Fruit fly (Drosophila melanogaster): Measurements from ENCODE around the gene CG8209.

The CG8209 gene

dm6 chr3L:7952978-7953377 is 23.2 kb upstream of the CG8209 start:
- no peak for TF ChIP-seq CG17801 (GFP tag; optimal IDR thresholded peaks at IDR 0.05; ENCODE audit: partially characterized antibody)

dm6 chr3L:7953728-7954127 is 22.5 kb upstream of the CG8209 start:
- no peak for TF ChIP-seq CG17801 (GFP tag; optimal IDR thresholded peaks at IDR 0.05; ENCODE audit: partially characterized antibody)

- TF ChIP-seq CG17801 (GFP tag; optimal IDR thresholded peaks at IDR 0.05; ENCODE audit: partially characterized antibody): no peak
Observed at dm6 chr3L:7954967-7955366, 21.2 kb upstream of the CG8209 start.

DNA sequence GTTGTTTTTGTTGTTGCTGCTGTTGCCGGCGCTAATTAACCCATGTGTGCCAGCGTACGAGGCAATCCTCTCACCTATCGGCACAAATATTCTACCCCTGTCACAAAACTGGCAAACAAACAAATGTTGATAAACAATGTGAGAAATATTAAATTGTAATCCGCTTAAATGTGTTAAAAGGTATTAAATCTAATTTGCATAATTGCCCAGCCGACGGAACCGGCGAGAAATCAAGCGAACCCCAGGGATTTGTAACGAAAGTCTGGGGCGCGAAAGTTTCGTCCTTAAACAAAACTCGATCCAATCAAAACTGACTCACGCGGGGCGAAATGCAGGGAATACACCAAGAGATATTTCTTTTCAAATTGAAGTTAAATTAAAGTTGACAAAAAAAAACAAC is 19.5 kb upstream of the CG8209 start:
- no peak for TF ChIP-seq CG17801 (GFP tag; optimal IDR thresholded peaks at IDR 0.05; ENCODE audit: partially characterized antibody)

- TF ChIP-seq CG17801 (GFP tag; optimal IDR thresholded peaks at IDR 0.05; ENCODE audit: partially characterized antibody): no peak
Observed at dm6 chr3L:7958083-7958482, 18.1 kb upstream of the CG8209 start.

- no peak for TF ChIP-seq CG17801 (GFP tag; optimal IDR thresholded peaks at IDR 0.05; ENCODE audit: partially characterized antibody)
Observed at dm6 chr3L:7958590-7959180, 17.5 kb upstream of the CG8209 start.

DNA sequence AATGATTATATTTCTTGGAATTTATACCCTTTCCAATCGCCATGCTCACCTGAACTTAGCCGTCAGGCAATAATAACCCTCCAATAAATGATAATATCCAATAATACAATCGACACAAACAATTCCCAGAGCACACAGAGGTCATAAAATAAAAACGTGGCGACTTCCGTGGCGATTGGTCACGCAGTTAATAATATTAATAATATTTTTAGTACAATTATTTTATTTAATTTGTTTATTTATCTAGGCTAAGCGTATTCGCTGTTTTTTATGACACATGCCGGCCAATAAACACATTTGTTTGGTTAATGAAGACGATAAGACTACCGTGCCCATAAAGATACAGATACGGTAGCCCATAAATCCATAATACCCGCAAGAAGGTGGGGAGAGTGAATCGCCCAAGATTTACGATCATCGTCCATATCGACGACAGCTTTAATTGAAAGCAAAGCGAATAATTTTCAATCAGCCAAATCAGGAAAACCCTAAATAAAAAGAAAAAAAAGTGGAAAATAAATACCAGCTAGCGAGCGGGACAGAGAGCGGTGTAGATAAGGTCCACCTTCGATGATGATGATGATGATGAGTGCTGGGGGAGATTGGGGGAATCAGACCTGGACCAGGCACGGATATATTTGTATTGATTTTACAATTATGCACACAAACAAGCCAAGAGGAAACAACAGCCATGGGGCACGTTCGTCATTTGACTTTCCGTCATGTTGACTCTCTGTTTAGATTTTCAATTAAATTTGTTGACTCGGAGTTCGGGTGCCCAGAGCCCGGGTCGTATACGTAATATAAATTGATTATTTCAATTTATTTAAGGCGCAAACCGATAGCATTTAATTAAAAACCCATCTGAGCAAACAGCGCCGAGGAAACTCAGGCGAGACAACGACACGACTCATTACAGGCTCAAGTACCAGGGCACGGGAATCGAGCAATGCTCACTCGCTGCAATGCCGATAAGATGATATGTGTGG is 15.2 kb upstream of the CG8209 start:
- TF ChIP-seq CG17801 (GFP tag; optimal IDR thresholded peaks at IDR 0.05; ENCODE audit: partially characterized antibody): peak; percentile 62

DNA sequence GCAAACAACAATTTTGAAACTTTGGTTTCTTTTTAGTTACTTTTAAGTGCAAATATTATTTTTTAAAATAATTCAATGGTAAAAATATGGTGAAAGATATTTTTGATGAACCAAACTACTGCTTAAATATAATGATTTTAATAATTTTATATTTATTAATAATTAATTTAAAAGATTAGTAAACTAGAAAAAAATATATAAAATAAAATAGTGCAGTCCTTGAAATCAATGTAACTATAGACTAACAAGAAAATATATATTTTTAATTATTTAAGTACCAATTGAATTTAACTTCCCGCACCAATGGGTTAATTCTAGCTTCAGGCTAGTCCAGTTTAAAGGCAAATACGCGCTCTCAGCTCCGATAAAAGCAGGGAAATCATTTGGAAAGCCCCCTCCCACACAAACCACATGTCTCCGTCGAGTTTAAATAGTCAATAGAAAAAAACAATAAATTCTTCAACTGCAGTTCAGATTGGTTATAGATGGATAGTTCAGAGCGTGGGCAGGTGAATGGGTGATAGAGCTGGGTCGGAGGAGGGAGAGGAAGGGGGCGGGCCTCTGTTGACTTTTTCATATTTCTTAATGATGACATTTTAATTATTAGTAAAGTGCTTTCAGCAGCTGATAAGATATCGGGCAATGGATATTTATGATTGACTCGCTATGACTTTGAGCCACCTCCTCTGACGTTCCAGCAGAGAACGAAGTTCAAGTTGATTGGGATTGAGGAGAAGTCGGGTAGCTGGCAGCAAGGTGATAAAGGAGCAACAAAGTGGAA is 14.0 kb upstream of the CG8209 start:
- no peak for TF ChIP-seq CG17801 (GFP tag; optimal IDR thresholded peaks at IDR 0.05; ENCODE audit: partially characterized antibody)

- no peak for TF ChIP-seq CG17801 (GFP tag; optimal IDR thresholded peaks at IDR 0.05; ENCODE audit: partially characterized antibody)
Observed at dm6 chr3L:7963022-7963421, 13.2 kb upstream of the CG8209 start.

- TF ChIP-seq CG17801 (GFP tag; optimal IDR thresholded peaks at IDR 0.05; ENCODE audit: partially characterized antibody): no peak
Observed at dm6 chr3L:7963549-7963948, 12.7 kb upstream of the CG8209 start.

DNA sequence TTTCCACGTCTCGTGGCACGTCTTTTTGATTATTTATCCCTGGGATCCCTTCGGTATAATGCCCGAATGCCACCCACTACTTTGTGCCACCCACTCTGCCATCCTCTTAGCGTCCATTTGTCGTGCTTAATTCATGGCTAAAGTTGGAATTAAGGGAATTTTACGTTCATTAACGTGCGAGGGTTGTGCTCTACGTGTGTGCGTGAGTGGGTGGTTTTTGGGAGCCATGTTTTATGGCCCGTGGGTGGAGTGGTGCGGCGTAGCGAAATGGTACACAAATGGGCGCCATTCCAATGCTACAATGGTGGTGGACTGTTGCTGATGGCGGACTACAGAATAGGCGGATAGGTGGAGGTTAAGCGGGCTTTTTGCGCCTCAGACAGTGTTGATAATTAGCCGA is 9.0 kb upstream of the CG8209 start:
- no peak for TF ChIP-seq CG17801 (GFP tag; optimal IDR thresholded peaks at IDR 0.05; ENCODE audit: partially characterized antibody)

- TF ChIP-seq CG17801 (GFP tag; optimal IDR thresholded peaks at IDR 0.05; ENCODE audit: partially characterized antibody): no peak
Observed at dm6 chr3L:7968422-7969030, 7.7 kb upstream of the CG8209 start.

DNA sequence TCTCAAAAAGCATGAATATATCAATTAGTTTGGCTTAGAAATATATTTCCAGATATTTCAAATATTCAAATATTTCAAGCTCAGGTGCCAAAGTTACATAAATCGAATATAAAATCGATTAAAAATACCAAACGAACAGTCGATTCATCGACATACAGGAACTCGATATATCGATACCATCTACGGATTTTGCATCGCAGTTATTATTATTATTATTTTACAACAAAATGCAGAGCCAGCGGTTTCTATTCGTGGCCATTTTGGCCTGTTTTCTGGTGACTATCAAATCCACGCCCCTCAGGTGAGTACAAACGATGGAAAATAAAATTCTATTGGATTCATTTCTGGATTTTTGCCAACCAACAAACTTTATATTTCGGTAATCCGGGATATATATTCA is 5.8 kb upstream of the CG8209 start, which contains the start of gene RNaseX25:
Gene RNaseX25, plus strand, starts transcription at position 147 of the 400 bp plus-strand sequence.
- TF ChIP-seq CG17801 (GFP tag; optimal IDR thresholded peaks at IDR 0.05; ENCODE audit: partially characterized antibody): peak; percentile 65

DNA sequence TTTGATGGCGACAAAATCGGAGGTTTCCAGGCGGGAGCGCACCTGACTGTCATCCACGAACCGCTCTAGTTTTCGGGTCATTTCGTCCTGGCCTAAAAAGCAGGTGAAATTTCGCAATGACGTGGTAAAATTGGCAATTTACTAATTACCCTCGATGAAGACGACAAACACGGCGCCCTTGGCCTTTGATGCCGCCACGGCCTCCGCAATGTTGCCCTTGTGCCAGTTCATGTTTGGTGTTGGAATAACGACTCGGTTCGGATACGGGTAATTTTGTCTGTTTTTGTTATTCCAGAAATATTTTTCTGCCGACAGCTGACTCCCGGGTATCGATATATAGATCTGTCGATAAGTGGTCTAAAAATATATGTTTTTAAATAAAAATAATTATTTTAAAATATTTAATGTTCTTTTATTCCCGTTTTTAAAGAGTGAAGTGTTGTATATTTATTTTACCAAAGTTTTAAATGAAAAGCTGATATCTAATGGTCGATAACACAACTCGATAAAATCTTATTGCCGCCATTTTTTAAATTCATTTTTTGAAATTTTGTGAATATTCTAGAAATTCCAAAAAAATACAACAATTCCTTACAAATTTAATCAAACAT is 1.4 kb upstream of the CG8209 start, which contains the start of gene CG8042:
Gene CG8042, minus strand, starts transcription at position 321 of the 611 bp plus-strand sequence.
- no peak for TF ChIP-seq CG17801 (GFP tag; optimal IDR thresholded peaks at IDR 0.05; ENCODE audit: partially characterized antibody)

DNA sequence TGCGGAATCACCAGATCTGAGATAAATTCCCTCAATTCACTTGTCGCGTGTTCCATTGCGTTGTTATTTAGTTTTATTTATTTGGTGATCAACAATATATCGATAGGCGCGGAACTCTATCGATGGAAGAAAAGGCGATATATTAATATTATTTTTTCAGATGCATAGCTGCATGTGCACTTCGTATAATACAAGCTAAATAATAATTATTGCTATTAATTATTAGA is 2.3 kb downstream of the CG8209 start, which contains the start of gene Pop4:
Gene Pop4, minus strand, starts transcription at position 101 of the 227 bp plus-strand sequence.
- TF ChIP-seq CG17801 (GFP tag; optimal IDR thresholded peaks at IDR 0.05; ENCODE audit: partially characterized antibody): no peak
